Fruit fly (Drosophila melanogaster): Measurements from ENCODE around the gene CG4496.

The CG4496 gene

DNA sequence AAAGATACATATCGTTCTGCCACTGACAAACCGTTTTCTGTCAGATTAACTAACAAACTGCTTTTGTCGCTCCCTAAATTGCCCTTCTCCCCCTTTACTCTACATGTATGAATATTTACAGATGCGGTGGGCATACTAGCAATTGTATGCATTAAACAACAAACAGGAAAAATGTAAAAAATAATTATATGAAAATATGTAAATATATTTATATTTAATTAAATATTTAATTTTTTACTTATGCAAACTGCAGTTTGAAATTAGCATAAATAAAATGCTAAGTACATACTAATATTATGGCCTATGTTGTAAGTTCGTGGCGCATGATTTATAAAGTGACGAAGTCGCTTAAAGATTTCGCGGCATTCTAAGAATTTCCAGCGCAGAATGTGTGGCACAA, 39.0 kb downstream of the CG4496 start (continued):
- TF ChIP-seq Max (GFP tag; optimal IDR thresholded peaks at IDR 0.05) (no peak), CG12104 (GFP tag; optimal IDR thresholded peaks at IDR 0.05) (no peak), eve (GFP tag; optimal IDR thresholded peaks at IDR 0.05) (no peak), CG32532 (GFP tag; IDR thresholded peaks at IDR 0.05) (no peak), CG4820 (GFP tag; optimal IDR thresholded peaks at IDR 0.05) (peak; percentile 22), pan (optimal IDR thresholded peaks at IDR 0.05) (no peak), pan (GFP tag; optimal IDR thresholded peaks at IDR 0.05 in 1 of 2, IDR thresholded peaks at IDR 0.05 in 1 of 2) (peak in 1 of 2 experiments; percentile 51), Nf-YA (GFP tag; IDR thresholded peaks at IDR 0.05) (no peak), GATAe (GFP tag; conservative IDR thresholded peaks at IDR 0.05) (no peak), CG34422 (GFP tag; IDR thresholded peaks at IDR 0.05) (0 out of 3 replicates have a peak, but pooled peaks have one; percentile 24), pb (GFP tag; optimal IDR thresholded peaks at IDR 0.05) (no peak), tup (GFP tag; optimal IDR thresholded peaks at IDR 0.05) (no peak), CG11695 (GFP tag; IDR thresholded peaks at IDR 0.05) (peak; percentile 73), CG14441 (GFP tag; IDR thresholded peaks at IDR 0.05) (peak; percentile 11; the same call in 1 of the 2 replicates), CG7839 (tag; optimal IDR thresholded peaks at IDR 0.05) (peak; percentile 73), CG10321 (GFP tag; IDR thresholded peaks at IDR 0.05) (no peak), cwo (GFP tag; optimal IDR thresholded peaks at IDR 0.05) (no peak), z (GFP tag; IDR thresholded peaks at IDR 0.05) (no peak), CG9437 (GFP tag; optimal IDR thresholded peaks at IDR 0.05) (peak; percentile 49), CG3995 (GFP tag; optimal IDR thresholded peaks at IDR 0.05) (no peak), CG17385 (GFP tag; optimal IDR thresholded peaks at IDR 0.05) (peak; percentile 48), CG17829 (tag; optimal IDR thresholded peaks at IDR 0.05) (peak; percentile 48), CG3281 (GFP tag; optimal IDR thresholded peaks at IDR 0.05) (no peak), Six4 (GFP tag; optimal IDR thresholded peaks at IDR 0.05) (no peak), CG2678 (tag; optimal IDR thresholded peaks at IDR 0.05) (peak; percentile 62), CG11723 (GFP tag; optimal IDR thresholded peaks at IDR 0.05) (no peak), CG7928 (GFP tag; optimal IDR thresholded peaks at IDR 0.05) (no peak), fd96Cb (tag; optimal IDR thresholded peaks at IDR 0.05) (peak; percentile 32), ranshi (GFP tag; IDR thresholded peaks at IDR 0.05) (peak; percentile 39; the same call in 1 of the 2 replicates), hbn (GFP tag; IDR thresholded peaks at IDR 0.05; ENCODE audit: partially characterized antibody) (no peak), slp2 (GFP tag; optimal IDR thresholded peaks at IDR 0.05) (no peak), CG16813 (GFP tag; IDR thresholded peaks at IDR 0.05; ENCODE audit: partially characterized antibody) (no peak), CG1024 (GFP tag; IDR thresholded peaks at IDR 0.05) (peak; percentile 33; the same call in 1 of the 2 replicates), lilli (GFP tag; optimal IDR thresholded peaks at IDR 0.05) (no peak), dm (GFP tag; optimal IDR thresholded peaks at IDR 0.05) (no peak), ttk (GFP tag; IDR thresholded peaks at IDR 0.05) (peak; percentile 69), CG10147 (GFP tag; optimal IDR thresholded peaks at IDR 0.05) (peak; percentile 28), fd3F (GFP tag; optimal IDR thresholded peaks at IDR 0.05) (no peak), en (GFP tag; optimal IDR thresholded peaks at IDR 0.05) (no peak), cg (GFP tag; optimal IDR thresholded peaks at IDR 0.05) (no peak), ATbp (GFP tag; optimal IDR thresholded peaks at IDR 0.05) (peak; percentile 53), fd64A (GFP tag; optimal IDR thresholded peaks at IDR 0.05) (no peak), CG32772 (GFP tag; IDR thresholded peaks at IDR 0.05) (peak; percentile 47; the same call in 1 of the 2 replicates), D (optimal IDR thresholded peaks at IDR 0.05) (no peak), D (GFP tag; optimal IDR thresholded peaks at IDR 0.05) (peak; percentile 44), CG8478 (optimal IDR thresholded peaks at IDR 0.05) (no peak), CG17802 (tag; optimal IDR thresholded peaks at IDR 0.05) (no peak), CG30020 (tag; optimal IDR thresholded peaks at IDR 0.05) (no peak), CG14860 (GFP tag; IDR thresholded peaks at IDR 0.05; ENCODE audit: partially characterized antibody) (no peak), CG8388 (GFP tag; optimal IDR thresholded peaks at IDR 0.05) (peak; percentile 79), CG4328 (GFP tag; optimal IDR thresholded peaks at IDR 0.05) (no peak), CG31388 (GFP tag; optimal IDR thresholded peaks at IDR 0.05) (no peak)

All from whole organism, embryonic.